Fruit fly (Drosophila melanogaster) whole organism, pupa: ENCODE measurements around the gene CG7120.
A peak's percentile ranks its signal among the peaks of the same experiment; 100 is the strongest.

Experiments
- CG10348 ChIP-seq: fragments of 200-800 bp; sonication (Bioruptor generic); IDR thresholded peaks from 2 replicates; pipeline ENCODE4 v1.3.6; 2022; ENCODE audit warnings: missing biosample characterization, missing genetic modification characterization
- CG12605 ChIP-seq: fragments of 200-800 bp; sonication (Bioruptor generic); IDR thresholded peaks from 2 replicates; pipeline ENCODE4 v1.3.6; 2022; ENCODE audit warnings: missing biosample characterization, missing genetic modification characterization
- CG13204 ChIP-seq: fragments of 200-800 bp; sonication (Bioruptor generic); optimal IDR thresholded peaks from 2 replicates; lab custom pipeline; 2018; ENCODE audit warnings: missing biosample characterization, mild to moderate bottlenecking, missing genetic modification characterization, moderate library complexity
- CG14655 ChIP-seq: fragments of 200-800 bp; sonication (Bioruptor generic); optimal IDR thresholded peaks from 3 replicates; lab custom pipeline; 2017; ENCODE audit warnings: mild to moderate bottlenecking, missing biosample characterization, missing genetic modification reagents, missing genetic modification characterization
- CG15710 ChIP-seq: fragments of 200-800 bp; sonication (Bioruptor generic); optimal IDR thresholded peaks from 2 replicates; lab custom pipeline; 2018; ENCODE audit warnings: missing biosample characterization, mild to moderate bottlenecking, missing genetic modification characterization, moderate library complexity
- CG17806 ChIP-seq: fragments of 200-800 bp; sonication (Bioruptor generic); optimal IDR thresholded peaks from 2 replicates; lab custom pipeline; 2018; ENCODE audit warnings: missing biosample characterization, mild to moderate bottlenecking, missing genetic modification characterization, moderate library complexity
- CG32121 ChIP-seq: fragments of 200-800 bp; sonication (Bioruptor generic); IDR thresholded peaks from 2 replicates; pipeline ENCODE4 v1.3.6; 2022; ENCODE audit warnings: missing biosample characterization, missing genetic modification characterization
- CG34367 ChIP-seq: fragments of 200-800 bp; sonication (Bioruptor generic); optimal IDR thresholded peaks from 2 replicates; lab custom pipeline; 2018; ENCODE audit warnings: missing biosample characterization, mild to moderate bottlenecking, missing genetic modification characterization
- CG4496 ChIP-seq: fragments of 200-800 bp; sonication (Bioruptor generic); IDR thresholded peaks from 3 replicates; pipeline ENCODE4 v1.3.6; 2022; ENCODE audit warnings: missing biosample characterization, missing genetic modification characterization
- CG8159 ChIP-seq: fragments of 200-800 bp; sonication (Bioruptor generic); optimal IDR thresholded peaks from 3 replicates; lab custom pipeline; 2018; ENCODE audit warnings: missing biosample characterization, mild to moderate bottlenecking, missing genetic modification characterization, moderate library complexity
- CG8301 ChIP-seq: fragments of 200-800 bp; sonication (Bioruptor generic); optimal IDR thresholded peaks from 2 replicates; lab custom pipeline; 2018; ENCODE audit warnings: missing biosample characterization, mild to moderate bottlenecking, missing genetic modification characterization
- CG9948 ChIP-seq: fragments of 200-800 bp; sonication (Bioruptor generic); optimal IDR thresholded peaks from 2 replicates; lab custom pipeline; 2018; ENCODE audit warnings: missing biosample characterization, mild to moderate bottlenecking, missing genetic modification characterization, moderate library complexity
- D1 ChIP-seq: fragments of 200-800 bp; sonication (Bioruptor generic); optimal IDR thresholded peaks from 2 replicates; lab custom pipeline; 2018; ENCODE audit warnings: missing biosample characterization, mild to moderate bottlenecking, missing genetic modification characterization, moderate library complexity
- EcR ChIP-seq: fragments of 200-800 bp; sonication (Bioruptor generic); optimal IDR thresholded peaks from 3 replicates; lab custom pipeline; 2019; ENCODE audit warnings: missing biosample characterization, missing genetic modification characterization, mild to moderate bottlenecking, moderate library complexity, missing genetic modification reagents
- Ets98B ChIP-seq: fragments of 200-800 bp; sonication (Bioruptor generic); IDR thresholded peaks from 2 replicates; pipeline ENCODE4 v1.3.6; 2022; ENCODE audit warnings: missing biosample characterization, missing genetic modification characterization
- Pif1A ChIP-seq: fragments of 200-800 bp; sonication (Bioruptor generic); optimal IDR thresholded peaks from 3 replicates; lab custom pipeline; 2016; ENCODE audit warnings: missing biosample characterization, missing genetic modification characterization
- Pif1B ChIP-seq: fragments of 200-800 bp; sonication (Bioruptor generic); optimal IDR thresholded peaks from 3 replicates; lab custom pipeline; 2016; ENCODE audit warnings: missing biosample characterization, missing genetic modification characterization
- Snoo ChIP-seq: fragments of 200-800 bp; sonication (Bioruptor generic); optimal IDR thresholded peaks from 3 replicates; lab custom pipeline; 2017; ENCODE audit warnings: missing biosample characterization, mild to moderate bottlenecking, missing genetic modification characterization, inconsistent platforms
- fd96Ca ChIP-seq: fragments of 200-800 bp; sonication (Bioruptor generic); IDR thresholded peaks from 3 replicates; pipeline ENCODE4 v1.3.6; 2022; ENCODE audit warnings: missing biosample characterization, missing genetic modification characterization
- gl ChIP-seq: fragments of 200-800 bp; sonication (Bioruptor generic); optimal IDR thresholded peaks from 2 replicates; lab custom pipeline; 2018; ENCODE audit warnings: missing biosample characterization, mild to moderate bottlenecking, missing genetic modification characterization
- rn ChIP-seq: fragments of 200-800 bp; sonication (Bioruptor generic); IDR thresholded peaks from 2 replicates; pipeline ENCODE4 v1.3.6; 2022; ENCODE audit warnings: missing biosample characterization, missing genetic modification characterization

CG7120 gene

dm6 chr3L:8369456-8369855, 26.3 kb upstream of the CG7120 start:
- TF ChIP-seq CG15710 (no peak), CG9948 (no peak), rn (GFP tag; lab: Robert Waterston, UW) (no peak), CG13204 (no peak), EcR (no peak), Pif1B (GFP tag; lab: Kevin White, UChicago) (no peak), CG12605 (GFP tag; lab: Robert Waterston, UW) (no peak), Pif1A (GFP tag; lab: Kevin White, UChicago) (no peak), CG34367 (tag; lab: Kevin White, UChicago) (no peak), CG32121 (GFP tag; lab: Robert Waterston, UW) (no peak), CG17806 (tag; lab: Kevin White, UChicago) (no peak), CG8301 (tag; lab: Kevin White, UChicago) (no peak), fd96Ca (no peak), Snoo (tag; lab: Kevin White, UChicago) (no peak), gl (tag; lab: Kevin White, UChicago) (no peak), CG4496 (GFP tag; lab: Robert Waterston, UW) (no peak)

dm6 chr3L:8370922-8371321, 24.9 kb upstream of the CG7120 start:
- TF ChIP-seq fd96Ca: no peak
- peak; percentile 64 for TF ChIP-seq Snoo (tag; lab: Kevin White, UChicago)
- no peak for TF ChIP-seq gl (tag; lab: Kevin White, UChicago)

dm6 chr3L:8371538-8371937, 24.3 kb upstream of the CG7120 start:
- TF ChIP-seq CG14655 (GFP tag; lab: Kevin White, UChicago): peak; percentile 1
- TF ChIP-seq CG8159 (tag; lab: Kevin White, UChicago): no peak
- TF ChIP-seq, all 21 proteins: peak for 1

dm6 chr3L:8372035-8372434, 23.8 kb upstream of the CG7120 start, which contains the start of gene ImpE1:
Gene ImpE1, plus strand, starts transcription at chr3L:8372405.
- no peak for TF ChIP-seq CG14655 (GFP tag; lab: Kevin White, UChicago)
- TF ChIP-seq Ets98B (GFP tag; lab: Robert Waterston, UW): no peak
- TF ChIP-seq CG32121 (GFP tag; lab: Robert Waterston, UW): no peak
- peak; percentile 35 for TF ChIP-seq CG13204
- no peak for TF ChIP-seq rn (GFP tag; lab: Robert Waterston, UW)

- TF ChIP-seq Ets98B (GFP tag; lab: Robert Waterston, UW) (no peak), CG15710 (no peak), CG8159 (tag; lab: Kevin White, UChicago) (no peak), CG13204 (no peak), D1 (no peak), Pif1B (GFP tag; lab: Kevin White, UChicago) (no peak), gl (tag; lab: Kevin White, UChicago) (no peak), CG32121 (GFP tag; lab: Robert Waterston, UW) (no peak), CG34367 (tag; lab: Kevin White, UChicago) (no peak), CG8301 (tag; lab: Kevin White, UChicago) (no peak), rn (GFP tag; lab: Robert Waterston, UW) (no peak), Pif1A (GFP tag; lab: Kevin White, UChicago) (no peak), fd96Ca (no peak), CG10348 (GFP tag; lab: Robert Waterston, UW) (no peak)
Measured at dm6 chr3L:8374107-8374506, 21.7 kb upstream of the CG7120 start.

- TF ChIP-seq CG15710: no peak
- no peak for TF ChIP-seq CG17806 (tag; lab: Kevin White, UChicago)
- TF ChIP-seq CG8301 (tag; lab: Kevin White, UChicago): no peak
- no peak for TF ChIP-seq Pif1A (GFP tag; lab: Kevin White, UChicago)
- no peak for TF ChIP-seq Ets98B (GFP tag; lab: Robert Waterston, UW)
- TF ChIP-seq Snoo (tag; lab: Kevin White, UChicago): no peak
- TF ChIP-seq CG9948: no peak
- no peak for TF ChIP-seq CG13204
- TF ChIP-seq CG14655 (GFP tag; lab: Kevin White, UChicago): no peak
- no peak for TF ChIP-seq EcR
- no peak for TF ChIP-seq CG34367 (tag; lab: Kevin White, UChicago)
- no peak for TF ChIP-seq Pif1B (GFP tag; lab: Kevin White, UChicago)
- no peak for TF ChIP-seq D1
- TF ChIP-seq CG12605 (GFP tag; lab: Robert Waterston, UW): no peak
- no peak for TF ChIP-seq CG10348 (GFP tag; lab: Robert Waterston, UW)
- TF ChIP-seq CG4496 (GFP tag; lab: Robert Waterston, UW): no peak
- no peak for TF ChIP-seq gl (tag; lab: Kevin White, UChicago)
- no peak for TF ChIP-seq fd96Ca
- no peak for TF ChIP-seq CG32121 (GFP tag; lab: Robert Waterston, UW)
Measured at dm6 chr3L:8379161-8379560, 16.6 kb upstream of the CG7120 start.

- no peak for TF ChIP-seq CG15710
- TF ChIP-seq CG8301 (tag; lab: Kevin White, UChicago): peak; percentile 32
- TF ChIP-seq CG14655 (GFP tag; lab: Kevin White, UChicago): peak; percentile 21
- TF ChIP-seq CG12605 (GFP tag; lab: Robert Waterston, UW): no peak
- peak; percentile 43 for TF ChIP-seq Pif1A (GFP tag; lab: Kevin White, UChicago)
- 0 out of 2 replicates have a peak, but pooled peaks have one; percentile 13 for TF ChIP-seq CG10348 (GFP tag; lab: Robert Waterston, UW)
- TF ChIP-seq fd96Ca: peak; percentile 30; the same call in 1 of the 3 replicates
- peak; percentile 12 for TF ChIP-seq Pif1B (GFP tag; lab: Kevin White, UChicago)
- no peak for TF ChIP-seq CG32121 (GFP tag; lab: Robert Waterston, UW)
- TF ChIP-seq Ets98B (GFP tag; lab: Robert Waterston, UW): 0 out of 2 replicates have a peak, but pooled peaks have one; percentile 14
- no peak for TF ChIP-seq gl (tag; lab: Kevin White, UChicago)
Measured at dm6 chr3L:8383968-8384367, 11.8 kb upstream of the CG7120 start.
